Worm (Caenorhabditis elegans) whole organism, L2 larva: ENCODE data around the gene nrx-1.

Experiments used
- aly-2 ChIP-seq: fragments of 150-350 bp; optimal IDR thresholded peaks from 2 replicates; lab custom pipeline; 2014; ENCODE audit warnings: missing biosample characterization, missing genetic modification characterization
- ama-1 ChIP-seq: fragments of 150-350 bp; optimal IDR thresholded peaks from 2 replicates; lab custom pipeline; 2018; ENCODE audit warnings: inconsistent platforms
- fos-1 ChIP-seq: fragments of 150-350 bp; optimal IDR thresholded peaks from 2 replicates; lab custom pipeline; 2014; ENCODE audit warnings: missing biosample characterization, missing genetic modification characterization
- nhr-12 ChIP-seq: fragments of 150-350 bp; optimal IDR thresholded peaks from 2 replicates; lab custom pipeline; 2014; ENCODE audit warnings: missing biosample characterization, missing genetic modification characterization
- nhr-237 ChIP-seq: fragments of 150-350 bp; optimal IDR thresholded peaks from 2 replicates; lab custom pipeline; 2014; ENCODE audit warnings: missing biosample characterization, missing genetic modification characterization
- nhr-6 ChIP-seq: fragments of 150-350 bp; optimal IDR thresholded peaks from 2 replicates; lab custom pipeline; 2014; ENCODE audit warnings: missing biosample characterization, missing genetic modification characterization
- nhr-77 ChIP-seq: fragments of 150-350 bp; optimal IDR thresholded peaks from 2 replicates; lab custom pipeline; 2014; ENCODE audit warnings: missing biosample characterization, missing genetic modification characterization
- unc-39 ChIP-seq: fragments of 150-350 bp; optimal IDR thresholded peaks from 2 replicates; lab custom pipeline; 2014; ENCODE audit warnings: missing biosample characterization, missing genetic modification characterization
- unc-62 ChIP-seq: fragments of 150-350 bp; optimal IDR thresholded peaks from 2 replicates; lab custom pipeline; 2014; ENCODE audit warnings: missing biosample characterization, missing genetic modification reagents, missing genetic modification characterization
- zag-1 ChIP-seq: fragments of 150-350 bp; optimal IDR thresholded peaks from 2 replicates; lab custom pipeline; 2014; ENCODE audit warnings: missing biosample characterization, missing genetic modification characterization
- ztf-11 ChIP-seq: sonication (generic microtip); optimal IDR thresholded peaks from 2 replicates; lab custom pipeline; 2017; ENCODE audit warnings: missing biosample characterization, missing genetic modification characterization

DNA sequence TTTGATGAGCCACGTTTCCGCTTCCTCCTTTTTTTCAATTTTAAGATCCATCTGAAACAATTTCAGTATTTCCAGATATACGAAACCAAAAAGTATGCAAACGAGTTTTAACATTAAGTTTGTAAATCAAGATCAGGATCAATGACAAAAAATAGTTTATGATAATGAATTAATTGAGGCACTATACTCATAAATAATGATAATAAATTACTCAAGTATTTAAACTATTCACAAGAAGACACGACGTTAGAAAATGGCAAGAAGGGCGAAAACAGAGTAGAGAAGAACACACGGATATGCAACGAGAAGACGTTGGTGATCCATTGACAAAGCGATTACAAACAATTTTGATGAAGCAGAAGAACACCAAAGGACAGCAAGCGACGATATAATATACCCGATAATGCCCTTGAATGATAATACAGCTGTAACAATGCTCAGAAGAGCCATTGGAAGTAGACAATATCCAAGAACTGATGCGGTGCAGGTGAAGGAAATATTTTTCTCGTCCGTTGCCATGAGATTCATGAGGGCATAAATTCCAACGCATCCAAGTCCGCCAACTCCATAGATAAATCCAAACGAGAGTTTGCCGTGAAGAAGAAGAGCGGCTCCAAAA, 68.8 kb downstream of the nrx-1 start, which contains the start of gene F32D8.4:
- TF ChIP-seq nhr-12 (tag; lab: Kevin White, UChicago): no peak
- TF ChIP-seq unc-39 (tag; lab: Kevin White, UChicago): no peak
- no peak for TF ChIP-seq unc-62 (GFP tag; lab: Kevin White, UChicago)
- TF ChIP-seq fos-1 (tag; lab: Kevin White, UChicago): no peak
- TF ChIP-seq ama-1: no peak
- no peak for TF ChIP-seq nhr-6 (tag; lab: Kevin White, UChicago)
- TF ChIP-seq aly-2 (tag; lab: Kevin White, UChicago): no peak
- no peak for TF ChIP-seq zag-1
- no peak for TF ChIP-seq nhr-237 (tag; lab: Kevin White, UChicago)
- no peak for TF ChIP-seq nhr-77 (tag; lab: Kevin White, UChicago)
- TF ChIP-seq ztf-11 (tag; lab: Kevin White, UChicago): no peak
